Fruit fly (Drosophila melanogaster): Measurements from ENCODE around the gene CG42446.

Gene CG42446

DNA sequence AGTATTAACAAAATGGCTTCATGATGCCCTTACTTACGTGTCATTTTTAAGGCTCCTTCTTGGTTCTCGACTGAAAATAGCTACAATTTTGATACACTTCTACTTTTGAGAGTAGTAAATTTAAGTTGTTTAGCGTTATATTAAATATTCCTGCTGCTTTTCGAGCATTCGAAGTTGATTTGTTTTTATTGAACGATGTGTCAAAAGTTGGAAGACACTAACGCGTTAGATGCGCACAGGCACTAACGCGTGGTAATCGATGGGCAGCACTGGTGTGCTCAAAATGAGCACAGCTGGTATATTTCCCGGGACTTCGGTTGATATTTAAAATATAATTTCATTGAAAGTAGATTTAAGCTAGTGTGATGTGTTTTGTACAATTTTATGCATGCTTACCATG, 810 bp downstream of the CG42446 start, which contains the start of gene CG17931 (continued):
- no peak for TF ChIP-seq CG17802 (tag; optimal IDR thresholded peaks at IDR 0.05)
- TF ChIP-seq stwl (tag; optimal IDR thresholded peaks at IDR 0.05), result peak; percentile 90
- no peak for TF ChIP-seq kni (GFP tag; optimal IDR thresholded peaks at IDR 0.05)
- no peak for TF ChIP-seq CG31365 (tag; optimal IDR thresholded peaks at IDR 0.05)
- TF ChIP-seq CG11723 (GFP tag; optimal IDR thresholded peaks at IDR 0.05), result no peak
- TF ChIP-seq Dip2 (GFP tag; IDR thresholded peaks at IDR 0.05), result no peak
- no peak for TF ChIP-seq Dek (tag; optimal IDR thresholded peaks at IDR 0.05)
- no peak for TF ChIP-seq slp2 (GFP tag; optimal IDR thresholded peaks at IDR 0.05)
- no peak for TF ChIP-seq fd3F (GFP tag; optimal IDR thresholded peaks at IDR 0.05)
- no peak for TF ChIP-seq NK7.1 (GFP tag; optimal IDR thresholded peaks at IDR 0.05)
- no peak for TF ChIP-seq stc (GFP tag; IDR thresholded peaks at IDR 0.05)
- no peak for TF ChIP-seq prd (optimal IDR thresholded peaks at IDR 0.05)
- no peak for TF ChIP-seq prd (GFP tag; IDR thresholded peaks at IDR 0.05)
- peak; percentile 20 for TF ChIP-seq zen (tag; optimal IDR thresholded peaks at IDR 0.05)
- TF ChIP-seq amos (GFP tag; IDR thresholded peaks at IDR 0.05; ENCODE audit: partially characterized antibody), result peak; percentile 3; the same call in 1 of the 2 replicates
- no peak for TF ChIP-seq gcm2 (GFP tag; optimal IDR thresholded peaks at IDR 0.05)
- TF ChIP-seq sob (GFP tag; IDR thresholded peaks at IDR 0.05), result no peak
- TF ChIP-seq B-H2 (GFP tag; optimal IDR thresholded peaks at IDR 0.05), result no peak
- TF ChIP-seq exex (tag; optimal IDR thresholded peaks at IDR 0.05), result no peak
- TF ChIP-seq CG10654 (GFP tag; optimal IDR thresholded peaks at IDR 0.05), result no peak
- TF ChIP-seq rib (GFP tag; IDR thresholded peaks at IDR 0.05), result no peak
- no peak for TF ChIP-seq fd64A (GFP tag; optimal IDR thresholded peaks at IDR 0.05)
- no peak for TF ChIP-seq cato (GFP tag; optimal IDR thresholded peaks at IDR 0.05; ENCODE audit: borderline replicate concordance)
- no peak for TF ChIP-seq CkIIα-i1 (GFP tag; IDR thresholded peaks at IDR 0.05)
- TF ChIP-seq wdn (GFP tag; IDR thresholded peaks at IDR 0.05), result no peak
- no peak for TF ChIP-seq Neu2 (GFP tag; optimal IDR thresholded peaks at IDR 0.05; ENCODE audit: borderline replicate concordance)
- TF ChIP-seq CG6813 (GFP tag; optimal IDR thresholded peaks at IDR 0.05), result no peak
- no peak for TF ChIP-seq dpn (GFP tag; optimal IDR thresholded peaks at IDR 0.05)
- no peak for TF ChIP-seq Doc2 (GFP tag; IDR thresholded peaks at IDR 0.05)
- no peak for TF ChIP-seq GATAe (GFP tag; conservative IDR thresholded peaks at IDR 0.05)
- TF ChIP-seq CG1792 (GFP tag; optimal IDR thresholded peaks at IDR 0.05), result no peak
- peak; percentile 78 for TF ChIP-seq CG2199 (GFP tag; IDR thresholded peaks at IDR 0.05)
- no peak for TF ChIP-seq chinmo (GFP tag; IDR thresholded peaks at IDR 0.05; ENCODE audit: partially characterized antibody)
- TF ChIP-seq MTF-1 (GFP tag; optimal IDR thresholded peaks at IDR 0.05; ENCODE audit: borderline replicate concordance), result no peak
- TF ChIP-seq CG16815 (GFP tag; optimal IDR thresholded peaks at IDR 0.05), result no peak
- TF ChIP-seq CG6683 (GFP tag; optimal IDR thresholded peaks at IDR 0.05), result no peak
- TF ChIP-seq Ets65A (GFP tag), result no peak
- peak; percentile 43 for TF ChIP-seq lbe (GFP tag; optimal IDR thresholded peaks at IDR 0.05)
- TF ChIP-seq vvl (GFP tag; IDR thresholded peaks at IDR 0.05), result no peak
- TF ChIP-seq CG33213 (GFP tag; optimal IDR thresholded peaks at IDR 0.05), result peak; percentile 35
- TF ChIP-seq grau (tag; optimal IDR thresholded peaks at IDR 0.05), result peak; percentile 37
- no peak for TF ChIP-seq CG3995 (GFP tag; optimal IDR thresholded peaks at IDR 0.05)
- no peak for TF ChIP-seq aop (GFP tag; IDR thresholded peaks at IDR 0.05)
- no peak for TF ChIP-seq CG4424 (GFP tag; optimal IDR thresholded peaks at IDR 0.05)
- TF ChIP-seq CG10462 (GFP tag; optimal IDR thresholded peaks at IDR 0.05), result no peak
- no peak for TF ChIP-seq Awh (GFP tag; IDR thresholded peaks at IDR 0.05)
- TF ChIP-seq CG8388 (GFP tag; optimal IDR thresholded peaks at IDR 0.05), result no peak
- TF ChIP-seq Dip3 (GFP tag; optimal IDR thresholded peaks at IDR 0.05), result no peak
- TF ChIP-seq bbx (GFP tag; IDR thresholded peaks at IDR 0.05; ENCODE audit: partially characterized antibody), result no peak
- TF ChIP-seq emc (GFP tag; optimal IDR thresholded peaks at IDR 0.05), result no peak
- TF ChIP-seq pita (GFP tag; optimal IDR thresholded peaks at IDR 0.05), result no peak
- TF ChIP-seq ase (GFP tag; IDR thresholded peaks at IDR 0.05), result no peak
